Worm (Caenorhabditis elegans) whole organism, early embryonic: ENCODE data around the gene T08G5.15.

Experiments used
- B0310.2 ChIP-seq: sonication (generic microtip); optimal IDR thresholded peaks from 2 replicates; lab custom pipeline; 2016; ENCODE audit warnings: mild to moderate bottlenecking, missing genetic modification characterization, missing compliant biosample characterization
- F13C5.2 ChIP-seq: sonication (generic microtip); optimal IDR thresholded peaks from 2 replicates; lab custom pipeline; 2017; ENCODE audit warnings: mild to moderate bottlenecking, missing genetic modification characterization, inconsistent platforms, missing compliant biosample characterization
- aly-1 ChIP-seq: sonication (generic microtip); optimal IDR thresholded peaks from 2 replicates; lab custom pipeline; 2016; ENCODE audit warnings: missing genetic modification characterization, missing compliant biosample characterization
- ama-1 ChIP-seq: fragments of 150-350 bp; optimal IDR thresholded peaks from 2 replicates; lab custom pipeline; 2014
- ceh-13 ChIP-seq: fragments of 200-800 bp; sonication (Bioruptor generic); optimal IDR thresholded peaks from 2 replicates; lab custom pipeline; 2018; ENCODE audit warnings: mild to moderate bottlenecking, missing genetic modification characterization, missing compliant biosample characterization
- ceh-36 ChIP-seq: sonication (generic microtip); optimal IDR thresholded peaks from 2 replicates; lab custom pipeline; 2016; ENCODE audit warnings: missing genetic modification characterization, inconsistent platforms, missing compliant biosample characterization
- ets-7 ChIP-seq: sonication (generic microtip); optimal IDR thresholded peaks from 2 replicates; lab custom pipeline; 2016; ENCODE audit warnings: missing genotype, missing genetic modification characterization, missing compliant biosample characterization
- flt-1 ChIP-seq: fragments of 200-800 bp; sonication (Bioruptor generic); IDR thresholded peaks from 2 replicates; pipeline ENCODE4 v1.3.6; 2022; ENCODE audit warnings: missing genetic modification characterization, missing compliant biosample characterization
- hmbx-1 ChIP-seq: sonication (generic microtip); optimal IDR thresholded peaks from 2 replicates; lab custom pipeline; 2016; ENCODE audit warnings: mild to moderate bottlenecking, missing genetic modification characterization, missing compliant biosample characterization
- hmg-4 ChIP-seq: fragments of 200-800 bp; sonication (Bioruptor generic); optimal IDR thresholded peaks from 2 replicates; lab custom pipeline; 2018; ENCODE audit warnings: mild to moderate bottlenecking, missing genetic modification characterization, missing compliant biosample characterization
- hnd-1 ChIP-seq: sonication (generic microtip); optimal IDR thresholded peaks from 2 replicates; lab custom pipeline; 2016; ENCODE audit warnings: missing genetic modification characterization, missing compliant biosample characterization
- pes-1 ChIP-seq: fragments of 200-800 bp; sonication (Bioruptor generic); IDR thresholded peaks from 2 replicates; pipeline ENCODE4 v1.3.6; 2022; ENCODE audit warnings: missing genetic modification reagents, missing genetic modification characterization, missing compliant biosample characterization
- scrt-1 ChIP-seq: fragments of 200-800 bp; sonication (Bioruptor generic); IDR thresholded peaks from 2 replicates; pipeline ENCODE4 v1.3.6; 2022; ENCODE audit warnings: missing genetic modification characterization, missing compliant biosample characterization
- sea-1 ChIP-seq: fragments of 200-800 bp; sonication (Bioruptor generic); conservative IDR thresholded peaks from 2 replicates; pipeline ENCODE4 v1.3.6; 2022; ENCODE audit warnings: missing genetic modification characterization, missing compliant biosample characterization
- tbx-11 ChIP-seq: fragments of 200-800 bp; sonication (Bioruptor generic); IDR thresholded peaks from 2 replicates; pipeline ENCODE4 v1.3.6; 2022; ENCODE audit warnings: missing genetic modification characterization, missing compliant biosample characterization
- tbx-37 ChIP-seq: fragments of 200-800 bp; sonication (Bioruptor generic); conservative IDR thresholded peaks from 2 replicates; pipeline ENCODE4 v1.3.6; 2022; ENCODE audit warnings: missing genetic modification reagents, missing genetic modification characterization, missing compliant biosample characterization
- tra-4 ChIP-seq: sonication (generic microtip); optimal IDR thresholded peaks from 2 replicates; lab custom pipeline; 2017; ENCODE audit warnings: missing genetic modification characterization, missing compliant biosample characterization

T08G5.15 gene

ce11 chrV:14023074-14023473 lies at the start of gene T08G5.15:
T08G5.15 (minus strand) TSS chrV:14023174.
- TF ChIP-seq pes-1, result no peak
- TF ChIP-seq flt-1 (GFP tag; lab: Robert Waterston, UW), result no peak
- no peak for TF ChIP-seq ceh-36 (tag; lab: Kevin White, UChicago)
- no peak for TF ChIP-seq sea-1 (GFP tag; lab: Robert Waterston, UW)
- TF ChIP-seq F13C5.2, result no peak
- no peak for TF ChIP-seq ceh-13 (GFP tag; lab: Kevin White, UChicago)
- no peak for TF ChIP-seq tra-4 (tag; lab: Kevin White, UChicago)
- no peak for TF ChIP-seq hnd-1 (tag; lab: Kevin White, UChicago)
- TF ChIP-seq aly-1 (tag; lab: Kevin White, UChicago), result no peak
- TF ChIP-seq ets-7, result no peak
- TF ChIP-seq tbx-11 (GFP tag; lab: Robert Waterston, UW), result no peak
- TF ChIP-seq hmg-4 (GFP tag; lab: Kevin White, UChicago), result no peak
- TF ChIP-seq ama-1 (lab: Kevin White, UChicago), result no peak

DNA sequence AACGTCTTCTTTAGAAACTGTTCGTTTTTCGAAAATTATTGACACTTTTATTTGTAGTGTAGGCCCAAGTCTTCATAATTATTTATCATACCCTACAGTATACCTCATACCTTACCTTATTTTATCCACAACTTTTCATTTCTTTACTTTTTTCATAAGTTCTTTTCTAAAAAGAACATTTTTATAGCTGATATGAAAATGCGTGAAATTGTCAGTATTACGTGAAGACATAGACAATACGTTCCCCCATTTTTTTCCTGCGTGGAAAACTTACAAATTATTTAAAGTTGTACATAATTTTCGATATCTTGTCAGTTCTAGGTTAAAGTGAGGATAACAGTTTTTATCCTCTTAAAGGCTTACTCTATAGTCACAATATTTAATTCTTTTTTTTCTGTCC lies 46.9 kb upstream of the T08G5.15 start:
- TF ChIP-seq hnd-1 (tag; lab: Kevin White, UChicago) (no peak), hmg-4 (GFP tag; lab: Kevin White, UChicago) (no peak), tbx-11 (GFP tag; lab: Robert Waterston, UW) (no peak), flt-1 (GFP tag; lab: Robert Waterston, UW) (no peak), aly-1 (tag; lab: Kevin White, UChicago) (no peak), F13C5.2 (no peak), tbx-37 (GFP tag; lab: Robert Waterston, UW) (no peak), ceh-36 (tag; lab: Kevin White, UChicago) (no peak), ets-7 (no peak), tra-4 (tag; lab: Kevin White, UChicago) (no peak), pes-1 (no peak), hmbx-1 (tag; lab: Kevin White, UChicago) (no peak), scrt-1 (no peak), sea-1 (GFP tag; lab: Robert Waterston, UW) (no peak), ama-1 (lab: Kevin White, UChicago) (no peak)

DNA sequence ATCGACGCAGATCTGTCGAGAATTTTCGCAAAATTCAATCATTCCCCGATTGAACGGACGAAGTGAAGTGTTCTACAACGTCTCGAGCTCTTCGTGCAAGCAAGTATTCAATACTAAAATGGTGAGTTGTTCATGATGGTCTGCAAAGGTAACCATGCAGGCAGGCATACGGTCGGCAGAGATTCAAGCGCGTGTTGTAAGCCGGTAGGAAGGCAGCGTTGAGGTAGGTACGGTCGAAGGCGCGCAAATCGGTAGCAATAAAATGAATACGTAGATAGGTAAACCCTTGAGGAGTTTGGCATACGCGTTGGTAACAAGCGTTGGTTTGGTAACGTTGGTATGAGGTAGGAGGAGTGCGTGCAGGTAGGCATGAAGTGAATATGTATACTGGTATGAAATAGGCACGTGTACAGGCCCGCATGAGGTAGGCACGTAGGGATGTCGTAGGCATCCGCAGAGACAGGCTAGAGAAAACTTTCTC lies 44.9 kb upstream of the T08G5.15 start, which contains the start of gene D1086.17:
D1086.17 (plus strand) TSS at position 51 of the 481 bp plus-strand sequence.
- TF ChIP-seq hmg-4 (GFP tag; lab: Kevin White, UChicago) (no peak), B0310.2 (tag; lab: Kevin White, UChicago) (no peak), tbx-11 (GFP tag; lab: Robert Waterston, UW) (no peak), hmbx-1 (tag; lab: Kevin White, UChicago) (no peak), sea-1 (GFP tag; lab: Robert Waterston, UW) (no peak), pes-1 (no peak), scrt-1 (no peak)

DNA sequence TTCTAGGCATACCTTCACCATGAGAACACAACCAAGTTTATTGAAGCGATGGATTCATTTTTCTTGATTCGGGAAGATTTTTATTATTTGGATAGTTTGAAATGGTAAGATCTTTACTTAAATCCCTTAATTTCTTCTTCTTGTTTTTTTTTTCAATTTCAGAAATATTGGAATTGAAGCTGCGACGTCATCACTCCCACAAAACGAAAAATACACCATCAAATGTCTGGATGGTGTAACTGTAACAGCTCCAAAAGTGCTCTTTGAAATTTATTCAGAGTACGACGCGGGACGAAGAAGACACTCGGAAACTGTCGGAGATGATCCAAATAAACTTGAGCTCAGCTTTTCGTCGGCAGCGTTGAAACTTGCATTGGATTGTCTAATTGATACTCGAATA lies 41.4 kb upstream of the T08G5.15 start, which contains the start of gene D1086.21:
D1086.21 (plus strand) TSS at position 301 of the 400 bp plus-strand sequence.
- no peak for TF ChIP-seq aly-1 (tag; lab: Kevin White, UChicago)

- TF ChIP-seq B0310.2 (tag; lab: Kevin White, UChicago) (no peak), ceh-36 (tag; lab: Kevin White, UChicago) (no peak), sea-1 (GFP tag; lab: Robert Waterston, UW) (no peak), flt-1 (GFP tag; lab: Robert Waterston, UW) (no peak), tra-4 (tag; lab: Kevin White, UChicago) (no peak), hnd-1 (tag; lab: Kevin White, UChicago) (no peak), tbx-11 (GFP tag; lab: Robert Waterston, UW) (no peak), F13C5.2 (no peak), tbx-37 (GFP tag; lab: Robert Waterston, UW) (no peak), scrt-1 (no peak), ceh-13 (GFP tag; lab: Kevin White, UChicago) (no peak), ama-1 (lab: Kevin White, UChicago) (no peak), aly-1 (tag; lab: Kevin White, UChicago) (no peak), pes-1 (no peak), hmbx-1 (tag; lab: Kevin White, UChicago) (no peak)
Observed at ce11 chrV:14063980-14064379, 41.0 kb upstream of the T08G5.15 start.

- TF ChIP-seq pes-1, result no peak
- no peak for TF ChIP-seq hnd-1 (tag; lab: Kevin White, UChicago)
- no peak for TF ChIP-seq tbx-11 (GFP tag; lab: Robert Waterston, UW)
- no peak for TF ChIP-seq flt-1 (GFP tag; lab: Robert Waterston, UW)
- TF ChIP-seq aly-1 (tag; lab: Kevin White, UChicago), result no peak
- no peak for TF ChIP-seq tbx-37 (GFP tag; lab: Robert Waterston, UW)
- TF ChIP-seq ceh-13 (GFP tag; lab: Kevin White, UChicago), result no peak
- no peak for TF ChIP-seq ama-1 (lab: Kevin White, UChicago)
- TF ChIP-seq hmg-4 (GFP tag; lab: Kevin White, UChicago), result no peak
- no peak for TF ChIP-seq ets-7
- TF ChIP-seq F13C5.2, result no peak
- TF ChIP-seq sea-1 (GFP tag; lab: Robert Waterston, UW), result no peak
- no peak for TF ChIP-seq hmbx-1 (tag; lab: Kevin White, UChicago)
- no peak for TF ChIP-seq tra-4 (tag; lab: Kevin White, UChicago)
- TF ChIP-seq scrt-1, result no peak
- TF ChIP-seq B0310.2 (tag; lab: Kevin White, UChicago), result no peak
- TF ChIP-seq ceh-36 (tag; lab: Kevin White, UChicago), result no peak
Observed at ce11 chrV:14057540-14057939, 34.6 kb upstream of the T08G5.15 start, which contains the start of gene F58D12.3. F58D12.3 (plus strand) TSS chrV:14057840.

- TF ChIP-seq flt-1 (GFP tag; lab: Robert Waterston, UW) (peak; percentile 53; the same call in 1 of the 2 replicates), scrt-1 (0 out of 2 replicates have a peak, but pooled peaks have one; percentile 53), tbx-11 (GFP tag; lab: Robert Waterston, UW) (0 out of 2 replicates have a peak, but pooled peaks have one; percentile 28), ets-7 (peak; percentile 35), tbx-37 (GFP tag; lab: Robert Waterston, UW) (peak; percentile 87), pes-1 (peak; percentile 76; the same call in 1 of the 2 replicates)
Observed at ce11 chrV:14055097-14055496, 32.1 kb upstream of the T08G5.15 start.
